Worm (Caenorhabditis elegans) whole organism, young adult: Measurements from ENCODE around the gene srw-87.

Experiments used
- B0261.1 ChIP-seq: sonication (generic microtip); optimal IDR thresholded peaks from 2 replicates; lab custom pipeline; 2016; ENCODE audit warnings: mild to moderate bottlenecking, missing genetic modification characterization, moderate library complexity, missing compliant biosample characterization
- F22D6.2 ChIP-seq: sonication (generic microtip); optimal IDR thresholded peaks from 2 replicates; lab custom pipeline; 2016; ENCODE audit warnings: mild to moderate bottlenecking, missing genetic modification characterization, missing compliant biosample characterization
- F33H1.4 ChIP-seq: fragments of 200-800 bp; sonication (Bioruptor generic); IDR thresholded peaks from 2 replicates; pipeline ENCODE4 v1.3.6; 2022; ENCODE audit warnings: missing genetic modification reagents, missing genetic modification characterization, missing compliant biosample characterization
- F55B11.4 ChIP-seq: sonication (generic microtip); optimal IDR thresholded peaks from 2 replicates; lab custom pipeline; 2016; ENCODE audit warnings: missing compliant biosample characterization, missing genetic modification characterization, borderline replicate concordance; ENCODE audit not compliant: insufficient read depth
- K11D2.4 ChIP-seq: fragments of 200-800 bp; sonication (Bioruptor generic); IDR thresholded peaks from 2 replicates; pipeline ENCODE4 v1.3.6; 2022; ENCODE audit warnings: missing genetic modification reagents, missing genetic modification characterization, missing compliant biosample characterization
- K12H6.12 ChIP-seq: fragments of 200-800 bp; sonication (Bioruptor generic); optimal IDR thresholded peaks from 2 replicates; lab custom pipeline; 2018; ENCODE audit warnings: mild to moderate bottlenecking, missing genetic modification characterization, missing compliant biosample characterization
- ZK185.1 ChIP-seq: sonication (generic microtip); optimal IDR thresholded peaks from 2 replicates; lab custom pipeline; 2016; ENCODE audit warnings: mild to moderate bottlenecking, missing genetic modification characterization, missing compliant biosample characterization; ENCODE audit not compliant: poor library complexity, severe bottlenecking
- atf-7 ChIP-seq: sonication (generic microtip); optimal IDR thresholded peaks from 2 replicates; lab custom pipeline; 2017; ENCODE audit warnings: mild to moderate bottlenecking, missing genetic modification characterization, missing compliant biosample characterization
- attf-5 ChIP-seq: fragments of 200-800 bp; sonication (Bioruptor generic); optimal IDR thresholded peaks from 2 replicates; lab custom pipeline; 2018; ENCODE audit warnings: mild to moderate bottlenecking, missing genetic modification characterization, missing compliant biosample characterization
- ccch-3 ChIP-seq: fragments of 200-800 bp; sonication (Bioruptor generic); optimal IDR thresholded peaks from 2 replicates; lab custom pipeline; 2018; ENCODE audit warnings: mild to moderate bottlenecking, missing genetic modification characterization, missing compliant biosample characterization
- cebp-1 ChIP-seq, 2 experiments: fragments of 200-800 bp in 1 of 2; sonication (Bioruptor generic) in 1 of 2; sonication (generic microtip) in 1 of 2; IDR thresholded peaks in 1 of 2; optimal IDR thresholded peaks in 1 of 2; 2 replicates each; pipeline versions ENCODE4 v1.3.6 to Lab custom; 2017 to 2022; ENCODE audit warnings: missing compliant biosample characterization in 2 of 2, missing genetic modification characterization in 2 of 2, mild to moderate bottlenecking in 1 of 2, missing genetic modification reagents in 1 of 2, moderate library complexity in 1 of 2
- die-1 ChIP-seq: sonication (generic microtip); optimal IDR thresholded peaks from 2 replicates; lab custom pipeline; 2016; ENCODE audit warnings: missing genotype, mild to moderate bottlenecking, missing genetic modification characterization, missing compliant biosample characterization
- dox-1 ChIP-seq: fragments of 200-800 bp; sonication (Bioruptor generic); IDR thresholded peaks from 2 replicates; pipeline ENCODE4 v1.3.6; 2022; ENCODE audit warnings: missing genetic modification reagents, missing genetic modification characterization, missing compliant biosample characterization
- egl-18 ChIP-seq: fragments of 200-800 bp; sonication (Bioruptor generic); IDR thresholded peaks from 2 replicates; pipeline ENCODE4 v1.3.6; 2022; ENCODE audit warnings: missing genetic modification reagents, missing genetic modification characterization, missing compliant biosample characterization
- ekl-4 ChIP-seq: fragments of 200-800 bp; sonication (Bioruptor generic); IDR thresholded peaks from 2 replicates; pipeline ENCODE4 v1.3.6; 2022; ENCODE audit warnings: missing genetic modification reagents, missing genetic modification characterization, missing compliant biosample characterization
- ets-4 ChIP-seq: fragments of 200-800 bp; sonication (Bioruptor generic); optimal IDR thresholded peaks from 2 replicates; lab custom pipeline; 2018; ENCODE audit warnings: mild to moderate bottlenecking, missing genetic modification characterization, missing compliant biosample characterization
- gei-17 ChIP-seq: fragments of 200-800 bp; sonication (Bioruptor generic); optimal IDR thresholded peaks from 2 replicates; lab custom pipeline; 2018; ENCODE audit warnings: mild to moderate bottlenecking, missing genetic modification characterization, missing compliant biosample characterization
- hmg-20 ChIP-seq: fragments of 200-800 bp; sonication (Bioruptor generic); IDR thresholded peaks from 2 replicates; pipeline ENCODE4 v1.3.6; 2022; ENCODE audit warnings: missing genetic modification reagents, missing genetic modification characterization, missing compliant biosample characterization
- hrde-1 ChIP-seq: sonication (generic microtip); optimal IDR thresholded peaks from 2 replicates; lab custom pipeline; 2016; ENCODE audit warnings: missing genetic modification characterization, mild to moderate bottlenecking, missing compliant biosample characterization, moderate library complexity, missing genotype, missing genetic modification reagents, borderline replicate concordance
- let-526 ChIP-seq: fragments of 200-800 bp; sonication (Bioruptor generic); IDR thresholded peaks from 2 replicates; pipeline ENCODE4 v1.3.6; 2022; ENCODE audit warnings: missing genetic modification reagents, missing genetic modification characterization, missing compliant biosample characterization
- lin-35 ChIP-seq, 3 experiments: fragments of 150-350 bp in 2 of 3; sonication (generic microtip) in 1 of 3; optimal IDR thresholded peaks; 2 replicates each; lab custom pipeline; 2014 to 2018; ENCODE audit warnings: missing biosample characterization in 3 of 3, missing genetic modification characterization in 3 of 3, missing genetic modification reagents in 3 of 3
- lsy-27 ChIP-seq: sonication (generic microtip); optimal IDR thresholded peaks from 2 replicates; lab custom pipeline; 2017; ENCODE audit warnings: missing genetic modification characterization, mild to moderate bottlenecking, missing compliant biosample characterization, antibody characterized with exemption, missing genotype, borderline replicate concordance; ENCODE audit not compliant: insufficient read depth
- mcd-1 ChIP-seq: fragments of 200-800 bp; sonication (Bioruptor generic); IDR thresholded peaks from 2 replicates; pipeline ENCODE4 v1.3.6; 2022; ENCODE audit warnings: missing genetic modification reagents, missing genetic modification characterization, missing compliant biosample characterization
- mes-4 ChIP-seq: sonication (generic microtip); optimal IDR thresholded peaks from 2 replicates; lab custom pipeline; 2016; ENCODE audit warnings: missing genotype, missing genetic modification characterization, missing compliant biosample characterization
- nfyb-1 ChIP-seq: fragments of 200-800 bp; sonication (Bioruptor generic); IDR thresholded peaks from 2 replicates; pipeline ENCODE4 v1.3.6; 2022; ENCODE audit warnings: missing genetic modification reagents, missing genetic modification characterization, missing compliant biosample characterization
- nhr-80 ChIP-seq: sonication (generic microtip); optimal IDR thresholded peaks from 2 replicates; lab custom pipeline; 2016; ENCODE audit warnings: missing genetic modification characterization, missing compliant biosample characterization
- nhr-90 ChIP-seq: sonication (generic microtip); optimal IDR thresholded peaks from 2 replicates; lab custom pipeline; 2016; ENCODE audit warnings: missing genotype, mild to moderate bottlenecking, missing genetic modification characterization, missing compliant biosample characterization
- pbrm-1 ChIP-seq: fragments of 200-800 bp; sonication (Bioruptor generic); IDR thresholded peaks from 2 replicates; pipeline ENCODE4 v1.3.6; 2022; ENCODE audit warnings: missing genetic modification reagents, missing genetic modification characterization, missing compliant biosample characterization
- pha-4 ChIP-seq: fragments of 150-350 bp; sonication (generic microtip); optimal IDR thresholded peaks from 2 replicates; lab custom pipeline; 2014; ENCODE audit warnings: missing biosample characterization, missing genetic modification reagents, missing genetic modification characterization
- repo-1 ChIP-seq: sonication (generic microtip); optimal IDR thresholded peaks from 2 replicates; lab custom pipeline; 2017; ENCODE audit warnings: mild to moderate bottlenecking, missing genetic modification characterization, missing compliant biosample characterization
- snpc-1.1 ChIP-seq: sonication (generic microtip); optimal IDR thresholded peaks from 2 replicates; lab custom pipeline; 2017; ENCODE audit warnings: missing genetic modification characterization, mild to moderate bottlenecking, missing compliant biosample characterization, antibody characterized with exemption, moderate library complexity, missing genotype, missing genetic modification reagents; ENCODE audit not compliant: insufficient read depth
- snpc-4 ChIP-seq, 5 experiments: fragments of 150-350 bp in 1 of 5; sonication (generic microtip) in 4 of 5; optimal IDR thresholded peaks; 2 replicates each; lab custom pipeline; 2014 to 2018; ENCODE audit warnings: missing genetic modification characterization in 5 of 5, missing biosample characterization in 3 of 5, antibody characterized with exemption in 2 of 5, mild to moderate bottlenecking in 2 of 5, missing compliant biosample characterization in 2 of 5, missing genotype in 2 of 5, moderate library complexity in 2 of 5, missing genetic modification reagents in 1 of 5
- tbp1 ChIP-seq: fragments of 200-800 bp; sonication (Bioruptor generic); optimal IDR thresholded peaks from 2 replicates; lab custom pipeline; 2018; ENCODE audit warnings: mild to moderate bottlenecking, missing genetic modification characterization, missing compliant biosample characterization
- tlf-1 ChIP-seq: fragments of 200-800 bp; sonication (Bioruptor generic); optimal IDR thresholded peaks from 2 replicates; lab custom pipeline; 2018; ENCODE audit warnings: mild to moderate bottlenecking, missing genetic modification characterization, missing compliant biosample characterization
- zfh-2 ChIP-seq: fragments of 200-800 bp; sonication (Bioruptor generic); conservative IDR thresholded peaks from 2 replicates; pipeline ENCODE4 v1.3.6; 2022; ENCODE audit warnings: missing genetic modification reagents, missing genetic modification characterization, missing compliant biosample characterization
- ztf-22 ChIP-seq: fragments of 200-800 bp; sonication (Bioruptor generic); optimal IDR thresholded peaks from 2 replicates; lab custom pipeline; 2018; ENCODE audit warnings: mild to moderate bottlenecking, missing genetic modification characterization, moderate library complexity, missing compliant biosample characterization
- ztf-25 ChIP-seq: fragments of 200-800 bp; sonication (Bioruptor generic); IDR thresholded peaks from 2 replicates; pipeline ENCODE4 v1.3.6; 2022; ENCODE audit warnings: missing genetic modification reagents, missing genetic modification characterization, missing compliant biosample characterization
- ztf-26 ChIP-seq: sonication (generic microtip); optimal IDR thresholded peaks from 2 replicates; lab custom pipeline; 2017; ENCODE audit warnings: missing genetic modification characterization, missing compliant biosample characterization
- ztf-6 ChIP-seq: fragments of 200-800 bp; sonication (Bioruptor generic); IDR thresholded peaks from 2 replicates; pipeline ENCODE4 v1.3.6; 2022; ENCODE audit warnings: missing genetic modification reagents, missing genetic modification characterization, missing compliant biosample characterization

srw-87 gene

ce11 chrV:16342258-16342618 lies 5.8 kb downstream of the srw-87 start, which contains the start of gene nhr-193:
Gene nhr-193 (plus strand): TSS chrV:16342308.
- TF ChIP-seq ZK185.1 (no peak), nhr-80 (tag; lab: Kevin White, UChicago) (peak; percentile 24), egl-18 (GFP tag; lab: Robert Waterston, UW) (no peak), ccch-3 (no peak), ztf-25 (GFP tag; lab: Robert Waterston, UW) (no peak), ztf-26 (no peak)

- TF ChIP-seq snpc-1.1 (tag; lab: Kevin White, UChicago) (no peak), ets-4 (GFP tag; lab: Kevin White, UChicago) (no peak), zfh-2 (no peak), F22D6.2 (no peak), K12H6.12 (no peak)
- TF ChIP-seq, all 124 proteins: peak for 0
Measured at ce11 chrV:16346406-16347108, 10.1 kb downstream of the srw-87 start, which contains the start of the genes W08G11.5 and W08G11.1. Gene W08G11.5 (minus strand): TSS chrV:16346506. Gene W08G11.1 (plus strand): TSS chrV:16347058.

- TF ChIP-seq lin-35 (GFP tag; optimal IDR thresholded peaks at IDR 0.05; lab: Kevin White, UChicago) (no peak), pbrm-1 (GFP tag; lab: Robert Waterston, UW) (no peak), ekl-4 (GFP tag; lab: Robert Waterston, UW) (no peak), nhr-90 (no peak), F55B11.4 (tag; lab: Kevin White, UChicago) (no peak), dox-1 (GFP tag; lab: Robert Waterston, UW) (no peak), let-526 (no peak), B0261.1 (no peak), hmg-20 (GFP tag; lab: Robert Waterston, UW) (no peak), die-1 (tag; lab: Kevin White, UChicago) (no peak), pha-4 (tag; lab: Kevin White, UChicago) (no peak)
Measured at ce11 chrV:16350061-16350460, 13.6 kb downstream of the srw-87 start.

ce11 chrV:16350775-16351378 lies 14.5 kb downstream of the srw-87 start:
- TF ChIP-seq mcd-1 (GFP tag; lab: Robert Waterston, UW): peak; percentile 48
- TF ChIP-seq tlf-1 (GFP tag; lab: Kevin White, UChicago): no peak
- TF ChIP-seq hrde-1 (tag; lab: Kevin White, UChicago): no peak
- TF ChIP-seq gei-17: peak; percentile 12
- no peak for TF ChIP-seq F55B11.4 (tag; lab: Kevin White, UChicago)
- TF ChIP-seq mes-4 (tag; lab: Kevin White, UChicago): no peak
- peak; percentile 61; the same call in 1 of the 2 replicates for TF ChIP-seq nfyb-1 (GFP tag; lab: Robert Waterston, UW)
- no peak for TF ChIP-seq F33H1.4 (GFP tag; lab: Robert Waterston, UW)
- peak; percentile 55 for TF ChIP-seq attf-5
- no peak for TF ChIP-seq ztf-22 (GFP tag; lab: Kevin White, UChicago)
- no peak for TF ChIP-seq atf-7 (tag; lab: Kevin White, UChicago)
- no peak for TF ChIP-seq hmg-20 (GFP tag; lab: Robert Waterston, UW)
- peak; percentile 48 for TF ChIP-seq ets-4 (GFP tag; lab: Kevin White, UChicago)
- no peak for TF ChIP-seq repo-1 (tag; lab: Kevin White, UChicago)
- peak; percentile 89 for TF ChIP-seq nhr-80 (tag; lab: Kevin White, UChicago)
- TF ChIP-seq K12H6.12: peak; percentile 65
- TF ChIP-seq zfh-2: peak; percentile 92
- no peak for TF ChIP-seq cebp-1 (GFP tag; IDR thresholded peaks at IDR 0.05; lab: Robert Waterston, UW)
- peak; percentile 61 for TF ChIP-seq cebp-1 (tag; optimal IDR thresholded peaks at IDR 0.05; lab: Kevin White, UChicago)
- no peak for TF ChIP-seq tbp1
- TF ChIP-seq ztf-6 (GFP tag; lab: Robert Waterston, UW): no peak
- peak; percentile 42; the same call in 1 of the 2 replicates for TF ChIP-seq dox-1 (GFP tag; lab: Robert Waterston, UW)
- TF ChIP-seq K11D2.4 (GFP tag; lab: Robert Waterston, UW): no peak
- TF ChIP-seq snpc-4 (GFP tag; optimal IDR thresholded peaks at IDR 0.05; lab: Kevin White, UChicago): no peak
- peak; percentile 34 to 58 (median 40) for TF ChIP-seq snpc-4 (tag; optimal IDR thresholded peaks at IDR 0.05; lab: Kevin White, UChicago)
- TF ChIP-seq lsy-27: no peak
